Worm (Caenorhabditis elegans) whole organism, L3 larva: ENCODE data around the gene Y82E9BR.9.

Source experiments
- egl-27 ChIP-seq: sonication (generic microtip); optimal IDR thresholded peaks from 4 replicates; lab custom pipeline; 2017; ENCODE audit warnings: missing biosample characterization, missing genetic modification reagents, missing genetic modification characterization
- ztf-4 ChIP-seq: fragments of 150-350 bp; optimal IDR thresholded peaks from 2 replicates; lab custom pipeline; 2014; ENCODE audit warnings: missing biosample characterization, missing genetic modification characterization

DNA sequence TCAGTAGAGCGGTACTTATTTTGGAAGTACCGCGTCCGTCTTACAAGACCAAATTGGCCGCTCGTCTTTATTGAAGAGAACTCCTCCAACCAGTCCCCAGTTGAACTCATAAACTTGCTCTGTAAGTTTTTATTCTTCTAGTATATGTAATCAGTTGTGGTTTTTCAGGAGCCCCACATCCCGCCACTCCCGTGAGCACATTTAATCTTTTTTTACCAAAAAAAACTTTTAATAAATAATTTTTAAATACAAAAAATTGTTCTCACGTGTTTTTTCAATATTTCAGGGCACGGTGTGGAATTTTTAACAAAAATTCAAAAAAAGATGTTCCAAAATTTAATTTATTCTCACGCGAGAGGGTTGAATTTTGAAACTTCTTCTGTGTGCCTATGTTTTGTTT lies 35.1 kb downstream of the Y82E9BR.9 start, which contains the start of gene fbxa-14:
- TF ChIP-seq ztf-4 (no peak), egl-27 (tag; lab: Kevin White, UChicago) (no peak)
